Fruit fly (Drosophila melanogaster): ENCODE measurements around the gene klar.

- TF ChIP-seq acj6 (GFP tag; optimal IDR thresholded peaks at IDR 0.05) (no peak), CG11762 (GFP tag; optimal IDR thresholded peaks at IDR 0.05; ENCODE audit: insufficient read depth) (no peak)
These were observed 69.2 kb downstream of the klar start for dm6 chr3L:471199-471598.

Data from whole organism, prepupa.